Worm (Caenorhabditis elegans) whole organism, midembryonic: ENCODE data around the gene C16B8.3.

Experiments used
- T22C8.4 ChIP-seq: fragments of 200-800 bp; sonication (Bioruptor generic); IDR thresholded peaks from 2 replicates; pipeline ENCODE4 v1.3.6; 2022; ENCODE audit warnings: missing genetic modification characterization, missing compliant biosample characterization
- cog-1 ChIP-seq: sonication (generic microtip); optimal IDR thresholded peaks from 2 replicates; lab custom pipeline; 2016; ENCODE audit warnings: missing genetic modification characterization, missing compliant biosample characterization
- flt-1 ChIP-seq: fragments of 200-800 bp; sonication (Bioruptor generic); IDR thresholded peaks from 2 replicates; pipeline ENCODE4 v1.3.6; 2022; ENCODE audit warnings: missing genetic modification characterization, missing compliant biosample characterization
- klf-2 ChIP-seq: fragments of 200-800 bp; sonication (Bioruptor generic); conservative IDR thresholded peaks from 2 replicates; pipeline ENCODE4 v1.3.6; 2022; ENCODE audit warnings: missing genetic modification reagents, missing genetic modification characterization, missing compliant biosample characterization
- med-1 ChIP-seq: sonication (generic microtip); optimal IDR thresholded peaks from 2 replicates; lab custom pipeline; 2017; ENCODE audit warnings: missing genetic modification characterization, mild to moderate bottlenecking, missing compliant biosample characterization, antibody characterized with exemption, missing genetic modification reagents; ENCODE audit not compliant: insufficient read depth
- ref-1 ChIP-seq: fragments of 200-800 bp; sonication (Bioruptor generic); conservative IDR thresholded peaks from 2 replicates; pipeline ENCODE4 v1.3.6; 2022; ENCODE audit warnings: missing genetic modification reagents, missing genetic modification characterization, missing compliant biosample characterization
- tab-1 ChIP-seq: fragments of 200-800 bp; sonication (Bioruptor generic); IDR thresholded peaks from 2 replicates; pipeline ENCODE4 v1.3.6; 2022; ENCODE audit warnings: missing genetic modification characterization, missing compliant biosample characterization
- ztf-23 ChIP-seq: fragments of 200-800 bp; sonication (Bioruptor generic); IDR thresholded peaks from 2 replicates; pipeline ENCODE4 v1.3.6; 2022; ENCODE audit warnings: missing genetic modification reagents, missing genetic modification characterization, missing compliant biosample characterization
- ztf-29 ChIP-seq: fragments of 200-800 bp; sonication (Bioruptor generic); IDR thresholded peaks from 2 replicates; pipeline ENCODE4 v1.3.6; 2022; ENCODE audit warnings: missing genetic modification reagents, missing genetic modification characterization, missing compliant biosample characterization

C16B8.3 gene

DNA sequence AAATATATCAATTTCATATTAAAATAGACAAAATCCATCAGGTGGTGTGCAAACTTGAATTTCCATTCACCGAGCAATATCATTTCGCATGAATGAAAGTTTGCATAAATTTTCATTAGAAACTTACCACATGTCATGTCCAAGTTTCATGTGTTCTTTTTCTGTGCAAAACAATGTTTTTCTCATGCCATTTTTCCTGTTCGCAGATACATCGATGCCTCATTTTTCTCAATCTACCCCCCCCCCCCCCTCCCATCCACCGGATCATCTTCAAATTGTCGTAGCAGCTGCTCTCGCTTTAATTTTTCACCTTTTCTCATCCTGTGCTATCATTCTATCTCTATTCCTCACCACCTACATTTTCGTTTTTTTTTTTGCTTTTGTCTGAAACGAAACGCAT, 29.5 kb downstream of the C16B8.3 start, which contains the start of gene T19D2.3:
Gene T19D2.3, plus strand, starts transcription at position 301 of the 400 bp plus-strand sequence.
- no peak for TF ChIP-seq ztf-23 (GFP tag; lab: Robert Waterston, UW)
- no peak for TF ChIP-seq ztf-29 (GFP tag; lab: Robert Waterston, UW)
- TF ChIP-seq klf-2 = no peak
- TF ChIP-seq med-1 (GFP tag; lab: Kevin White, UChicago) = no peak
- TF ChIP-seq cog-1 (tag; lab: Kevin White, UChicago) = no peak
- no peak for TF ChIP-seq T22C8.4
- no peak for TF ChIP-seq flt-1 (GFP tag; lab: Robert Waterston, UW)
- no peak for TF ChIP-seq tab-1 (GFP tag; lab: Robert Waterston, UW)
- no peak for TF ChIP-seq ref-1

ce11 chrX:3937884-3938283, 30.6 kb downstream of the C16B8.3 start:
- no peak for TF ChIP-seq ztf-29 (GFP tag; lab: Robert Waterston, UW)
- no peak for TF ChIP-seq tab-1 (GFP tag; lab: Robert Waterston, UW)
- no peak for TF ChIP-seq med-1 (GFP tag; lab: Kevin White, UChicago)
- TF ChIP-seq flt-1 (GFP tag; lab: Robert Waterston, UW) = no peak
- no peak for TF ChIP-seq T22C8.4
- no peak for TF ChIP-seq ztf-23 (GFP tag; lab: Robert Waterston, UW)
- no peak for TF ChIP-seq cog-1 (tag; lab: Kevin White, UChicago)
- TF ChIP-seq ref-1 = no peak
- TF ChIP-seq klf-2 = no peak

DNA sequence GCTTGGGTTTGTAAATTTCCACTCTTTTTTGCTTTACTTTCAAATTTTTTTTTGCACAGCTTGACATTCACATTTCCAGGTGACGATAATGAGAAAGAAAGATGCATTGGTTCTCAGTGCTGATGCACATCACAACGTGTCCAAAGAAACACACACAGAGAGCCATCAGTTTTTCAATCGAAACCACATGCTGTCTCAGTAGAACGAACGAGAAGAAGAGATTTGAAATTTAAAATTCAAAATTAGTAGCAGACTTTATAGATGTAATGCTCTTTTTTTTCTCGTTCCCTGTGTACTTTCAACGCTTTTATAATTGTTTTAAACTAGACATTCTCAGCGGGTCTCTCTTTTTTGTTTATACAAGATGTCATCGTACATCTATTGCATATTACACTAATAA, 31.0 kb downstream of the C16B8.3 start:
- TF ChIP-seq klf-2 = no peak
- TF ChIP-seq flt-1 (GFP tag; lab: Robert Waterston, UW) = no peak
- TF ChIP-seq ztf-23 (GFP tag; lab: Robert Waterston, UW) = no peak
- TF ChIP-seq ref-1 = no peak
- no peak for TF ChIP-seq T22C8.4
- no peak for TF ChIP-seq cog-1 (tag; lab: Kevin White, UChicago)
- no peak for TF ChIP-seq ztf-29 (GFP tag; lab: Robert Waterston, UW)
- no peak for TF ChIP-seq tab-1 (GFP tag; lab: Robert Waterston, UW)
- TF ChIP-seq med-1 (GFP tag; lab: Kevin White, UChicago) = no peak

DNA sequence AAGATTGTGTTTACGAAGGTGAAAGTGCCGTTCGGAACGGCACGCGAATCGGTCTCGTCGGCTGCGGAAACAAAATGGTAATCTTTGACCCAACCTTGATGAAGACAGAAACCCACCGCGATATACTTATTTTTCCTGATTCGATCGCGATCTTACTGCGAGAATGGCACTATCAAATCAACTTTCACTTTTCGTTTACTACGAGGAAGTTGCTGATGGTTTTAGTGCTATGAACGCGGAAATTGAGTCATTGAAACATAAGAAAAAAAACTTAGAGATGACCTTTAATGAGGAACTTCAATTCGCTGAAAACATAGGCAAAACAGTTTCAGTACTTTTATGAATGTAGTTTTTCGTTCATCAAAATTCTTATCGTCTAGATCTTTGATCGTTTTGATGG, 35.7 kb downstream of the C16B8.3 start:
- TF ChIP-seq tab-1 (GFP tag; lab: Robert Waterston, UW) (no peak), ztf-29 (GFP tag; lab: Robert Waterston, UW) (no peak), ref-1 (no peak), flt-1 (GFP tag; lab: Robert Waterston, UW) (no peak), ztf-23 (GFP tag; lab: Robert Waterston, UW) (no peak), med-1 (GFP tag; lab: Kevin White, UChicago) (no peak), cog-1 (tag; lab: Kevin White, UChicago) (no peak)

DNA sequence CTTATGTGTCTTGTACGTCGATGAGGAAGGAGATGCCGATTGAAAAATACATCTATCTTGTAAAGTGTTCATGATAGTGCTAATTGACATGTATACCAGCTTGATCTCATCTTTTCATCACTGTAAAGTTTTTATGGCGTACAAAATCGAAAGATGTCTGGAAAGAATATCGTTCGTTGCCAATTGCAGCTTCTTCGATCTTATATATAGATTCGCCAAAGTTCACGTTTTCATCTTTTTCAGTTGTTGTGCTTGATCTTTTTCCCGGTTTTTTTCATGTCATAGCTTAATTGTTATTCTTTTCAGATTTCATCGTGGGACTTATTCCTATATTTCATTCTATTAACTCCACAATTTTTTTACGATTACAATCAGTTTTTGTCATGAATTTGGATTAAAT, 37.1 kb downstream of the C16B8.3 start, which contains the start of gene adt-3:
Gene adt-3, plus strand, starts transcription at position 301 of the 400 bp plus-strand sequence.
- no peak for TF ChIP-seq klf-2
- TF ChIP-seq ztf-29 (GFP tag; lab: Robert Waterston, UW) = no peak
- TF ChIP-seq T22C8.4 = no peak
- TF ChIP-seq tab-1 (GFP tag; lab: Robert Waterston, UW) = no peak
- no peak for TF ChIP-seq ref-1
- TF ChIP-seq med-1 (GFP tag; lab: Kevin White, UChicago) = no peak
- no peak for TF ChIP-seq flt-1 (GFP tag; lab: Robert Waterston, UW)
- no peak for TF ChIP-seq ztf-23 (GFP tag; lab: Robert Waterston, UW)
- no peak for TF ChIP-seq cog-1 (tag; lab: Kevin White, UChicago)

DNA sequence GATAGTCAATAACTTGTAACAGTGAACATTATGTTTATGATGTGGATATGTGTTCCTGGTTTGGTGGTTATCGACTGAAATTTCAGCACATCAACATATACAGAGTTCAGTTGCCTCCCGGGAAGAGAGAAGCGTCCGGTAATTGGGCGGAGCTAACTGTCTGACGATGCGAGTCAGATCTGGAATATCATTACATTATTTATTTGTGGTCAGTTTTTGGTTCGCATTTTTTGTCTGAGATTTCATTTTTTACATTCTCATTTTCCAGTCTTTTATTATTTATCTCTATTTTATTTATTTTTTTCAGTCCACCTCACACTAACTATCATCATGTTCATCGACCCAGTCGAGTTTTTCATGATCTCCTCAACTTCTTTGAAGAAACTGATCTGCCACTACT, 42.7 kb downstream of the C16B8.3 start, which contains the start of gene T22B2.1:
Gene T22B2.1, plus strand, starts transcription at position 301 of the 400 bp plus-strand sequence.
- TF ChIP-seq med-1 (GFP tag; lab: Kevin White, UChicago) (no peak), cog-1 (tag; lab: Kevin White, UChicago) (no peak), ztf-23 (GFP tag; lab: Robert Waterston, UW) (no peak), T22C8.4 (no peak), ref-1 (no peak), flt-1 (GFP tag; lab: Robert Waterston, UW) (no peak), ztf-29 (GFP tag; lab: Robert Waterston, UW) (no peak), klf-2 (no peak), tab-1 (GFP tag; lab: Robert Waterston, UW) (no peak)

DNA sequence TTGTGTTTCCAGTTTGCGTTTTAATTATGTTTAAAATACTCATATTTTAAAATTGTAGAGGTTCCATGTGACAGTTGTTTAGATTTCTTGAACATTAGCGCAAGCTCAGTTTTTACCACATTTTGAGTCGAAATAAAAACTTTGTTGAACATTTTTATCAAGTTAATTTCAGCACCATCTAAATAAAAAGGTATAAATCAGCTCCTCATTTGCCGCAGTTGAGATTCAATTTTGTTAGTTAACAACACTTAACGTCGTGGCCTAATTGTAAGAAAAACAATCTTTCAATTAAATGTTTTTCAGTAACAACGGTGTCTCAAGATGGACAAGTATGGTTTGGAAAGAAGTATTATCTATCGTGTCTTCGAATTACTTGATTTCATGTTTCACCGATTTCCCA, 47.7 kb downstream of the C16B8.3 start:
- no peak for TF ChIP-seq cog-1 (tag; lab: Kevin White, UChicago)
- no peak for TF ChIP-seq med-1 (GFP tag; lab: Kevin White, UChicago)
- no peak for TF ChIP-seq klf-2
- no peak for TF ChIP-seq ztf-29 (GFP tag; lab: Robert Waterston, UW)
- TF ChIP-seq T22C8.4 = no peak
- no peak for TF ChIP-seq flt-1 (GFP tag; lab: Robert Waterston, UW)
- no peak for TF ChIP-seq tab-1 (GFP tag; lab: Robert Waterston, UW)
- TF ChIP-seq ref-1 = no peak
- TF ChIP-seq ztf-23 (GFP tag; lab: Robert Waterston, UW) = no peak

ce11 chrX:3920101-3920500, 48.3 kb downstream of the C16B8.3 start, which contains the start of gene T22B2.2:
T22B2.2 (plus strand) TSS chrX:3920401.
- TF ChIP-seq med-1 (GFP tag; lab: Kevin White, UChicago) (no peak), klf-2 (no peak), T22C8.4 (no peak), tab-1 (GFP tag; lab: Robert Waterston, UW) (no peak), cog-1 (tag; lab: Kevin White, UChicago) (no peak), ref-1 (no peak)

DNA sequence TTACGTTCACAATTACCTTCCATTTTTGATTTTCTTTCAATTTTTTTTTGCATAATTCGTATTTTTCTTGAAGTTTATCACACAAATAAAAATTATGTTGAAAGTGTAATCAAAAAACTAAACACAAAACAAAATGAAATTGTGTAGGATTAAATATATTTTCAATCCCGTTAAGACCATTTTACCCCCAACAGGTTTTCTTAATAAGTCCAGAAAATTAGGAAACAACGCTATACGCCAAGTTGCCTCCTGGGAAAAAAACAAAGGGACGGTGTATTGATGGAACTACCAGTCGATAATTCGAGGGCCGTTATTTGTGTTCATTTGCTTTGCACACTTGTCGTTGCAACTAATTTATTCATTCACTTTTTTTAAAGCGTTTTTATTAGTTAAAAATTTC, 48.7 kb downstream of the C16B8.3 start:
- no peak for TF ChIP-seq ref-1
- TF ChIP-seq klf-2 = no peak
- TF ChIP-seq cog-1 (tag; lab: Kevin White, UChicago) = no peak
- TF ChIP-seq ztf-29 (GFP tag; lab: Robert Waterston, UW) = no peak
- no peak for TF ChIP-seq med-1 (GFP tag; lab: Kevin White, UChicago)
- TF ChIP-seq T22C8.4 = no peak
- TF ChIP-seq flt-1 (GFP tag; lab: Robert Waterston, UW) = no peak
- no peak for TF ChIP-seq ztf-23 (GFP tag; lab: Robert Waterston, UW)
- no peak for TF ChIP-seq tab-1 (GFP tag; lab: Robert Waterston, UW)

ce11 chrX:3918182-3918581, 50.3 kb downstream of the C16B8.3 start:
- TF ChIP-seq klf-2 = no peak
- TF ChIP-seq ref-1 = no peak
- TF ChIP-seq T22C8.4 = no peak
- TF ChIP-seq ztf-29 (GFP tag; lab: Robert Waterston, UW) = no peak
- no peak for TF ChIP-seq tab-1 (GFP tag; lab: Robert Waterston, UW)
- no peak for TF ChIP-seq ztf-23 (GFP tag; lab: Robert Waterston, UW)
- TF ChIP-seq cog-1 (tag; lab: Kevin White, UChicago) = no peak
- TF ChIP-seq flt-1 (GFP tag; lab: Robert Waterston, UW) = no peak
- no peak for TF ChIP-seq med-1 (GFP tag; lab: Kevin White, UChicago)
